Fruit fly (Drosophila melanogaster) whole organism, pupa: ENCODE results near the gene Pgant2.

Experiments
- CG10348 ChIP-seq: fragments of 200-800 bp; sonication (Bioruptor generic); IDR thresholded peaks from 2 replicates; pipeline ENCODE4 v1.3.6; 2022; ENCODE audit warnings: missing biosample characterization, missing genetic modification characterization
- CG17806 ChIP-seq: fragments of 200-800 bp; sonication (Bioruptor generic); optimal IDR thresholded peaks from 2 replicates; lab custom pipeline; 2018; ENCODE audit warnings: missing biosample characterization, mild to moderate bottlenecking, missing genetic modification characterization, moderate library complexity
- CG32121 ChIP-seq: fragments of 200-800 bp; sonication (Bioruptor generic); IDR thresholded peaks from 2 replicates; pipeline ENCODE4 v1.3.6; 2022; ENCODE audit warnings: missing biosample characterization, missing genetic modification characterization
- CG4496 ChIP-seq: fragments of 200-800 bp; sonication (Bioruptor generic); IDR thresholded peaks from 3 replicates; pipeline ENCODE4 v1.3.6; 2022; ENCODE audit warnings: missing biosample characterization, missing genetic modification characterization
- CG8301 ChIP-seq: fragments of 200-800 bp; sonication (Bioruptor generic); optimal IDR thresholded peaks from 2 replicates; lab custom pipeline; 2018; ENCODE audit warnings: missing biosample characterization, mild to moderate bottlenecking, missing genetic modification characterization
- CG9948 ChIP-seq: fragments of 200-800 bp; sonication (Bioruptor generic); optimal IDR thresholded peaks from 2 replicates; lab custom pipeline; 2018; ENCODE audit warnings: missing biosample characterization, mild to moderate bottlenecking, missing genetic modification characterization, moderate library complexity
- D1 ChIP-seq: fragments of 200-800 bp; sonication (Bioruptor generic); optimal IDR thresholded peaks from 2 replicates; lab custom pipeline; 2018; ENCODE audit warnings: missing biosample characterization, mild to moderate bottlenecking, missing genetic modification characterization, moderate library complexity
- EcR ChIP-seq: fragments of 200-800 bp; sonication (Bioruptor generic); optimal IDR thresholded peaks from 3 replicates; lab custom pipeline; 2019; ENCODE audit warnings: missing biosample characterization, missing genetic modification characterization, mild to moderate bottlenecking, moderate library complexity, missing genetic modification reagents
- Pif1A ChIP-seq: fragments of 200-800 bp; sonication (Bioruptor generic); optimal IDR thresholded peaks from 3 replicates; lab custom pipeline; 2016; ENCODE audit warnings: missing biosample characterization, missing genetic modification characterization
- Snoo ChIP-seq: fragments of 200-800 bp; sonication (Bioruptor generic); optimal IDR thresholded peaks from 3 replicates; lab custom pipeline; 2017; ENCODE audit warnings: missing biosample characterization, mild to moderate bottlenecking, missing genetic modification characterization, inconsistent platforms
- fd96Ca ChIP-seq: fragments of 200-800 bp; sonication (Bioruptor generic); IDR thresholded peaks from 3 replicates; pipeline ENCODE4 v1.3.6; 2022; ENCODE audit warnings: missing biosample characterization, missing genetic modification characterization
- gl ChIP-seq: fragments of 200-800 bp; sonication (Bioruptor generic); optimal IDR thresholded peaks from 2 replicates; lab custom pipeline; 2018; ENCODE audit warnings: missing biosample characterization, mild to moderate bottlenecking, missing genetic modification characterization

- TF ChIP-seq CG9948 = no peak
- no peak for TF ChIP-seq fd96Ca (GFP tag; lab: Robert Waterston, UW)
- TF ChIP-seq EcR (GFP tag; lab: Kevin White, UChicago) = no peak
- TF ChIP-seq CG17806 (tag; lab: Kevin White, UChicago) = no peak
- no peak for TF ChIP-seq CG8301 (tag; lab: Kevin White, UChicago)
- TF ChIP-seq CG4496 (GFP tag; lab: Robert Waterston, UW) = no peak
- TF ChIP-seq CG32121 (GFP tag; lab: Robert Waterston, UW) = no peak
- no peak for TF ChIP-seq Pif1A (GFP tag; lab: Kevin White, UChicago)
- TF ChIP-seq Snoo (tag; lab: Kevin White, UChicago) = no peak
- TF ChIP-seq D1 = no peak
- no peak for TF ChIP-seq CG10348 (GFP tag; lab: Robert Waterston, UW)
- no peak for TF ChIP-seq gl (tag; lab: Kevin White, UChicago)
Observed at dm6 chr2L:3356790-3357696, 69.5 kb downstream of the Pgant2 start, which contains the start of gene CG8838.
